Fruit fly (Drosophila melanogaster) whole organism, wandering third instar larva: ENCODE measurements around the gene TotM.
A peak's percentile ranks its signal among the peaks of the same experiment; 100 is the strongest.

ENCODE experiments used
- Abd-B ChIP-seq: fragments of >200 bp; optimal IDR thresholded peaks from 2 replicates; lab custom pipeline; 2017; ENCODE audit warnings: missing biosample characterization, missing genetic modification characterization
- CG32264 ChIP-seq: fragments of 200-800 bp; sonication (Bioruptor generic); optimal IDR thresholded peaks from 2 replicates; lab custom pipeline; 2016; ENCODE audit warnings: missing biosample characterization, missing genetic modification characterization
- CG9705 ChIP-seq: fragments of 200-800 bp; sonication (Bioruptor generic); optimal IDR thresholded peaks from 2 replicates; lab custom pipeline; 2018; ENCODE audit warnings: missing biosample characterization, mild to moderate bottlenecking, missing genetic modification characterization
- CrebA ChIP-seq: fragments of 200-800 bp; sonication (Bioruptor generic); optimal IDR thresholded peaks from 2 replicates; lab custom pipeline; 2016; ENCODE audit warnings: missing biosample characterization, mild to moderate bottlenecking, missing genetic modification characterization, borderline replicate concordance
- Dfd ChIP-seq: fragments of >200 bp; optimal IDR thresholded peaks from 2 replicates; lab custom pipeline; 2017; ENCODE audit warnings: missing biosample characterization, missing genetic modification characterization
- Dif ChIP-seq: fragments of 200-275, 200-300 bp; sonication (Bioruptor generic); optimal IDR thresholded peaks from 2 replicates; lab custom pipeline; 2018; ENCODE audit warnings: missing biosample characterization, missing genetic modification characterization; ENCODE audit not compliant: partially characterized antibody
- GATAd ChIP-seq: sonication (Bioruptor generic); optimal IDR thresholded peaks from 2 replicates; lab custom pipeline; 2016; ENCODE audit warnings: missing biosample characterization, missing genetic modification characterization
- HLH106 ChIP-seq: fragments of 200-800 bp; optimal IDR thresholded peaks from 3 replicates; lab custom pipeline; 2019; ENCODE audit warnings: missing biosample characterization, mild to moderate bottlenecking, missing genetic modification characterization, moderate library complexity
- Hnf4 ChIP-seq: fragments of 200-800 bp; sonication (Bioruptor generic); optimal IDR thresholded peaks from 2 replicates; lab custom pipeline; 2016; ENCODE audit warnings: missing biosample characterization, mild to moderate bottlenecking, missing genetic modification characterization
- Hr78 ChIP-seq: fragments of >200 bp; optimal IDR thresholded peaks from 2 replicates; lab custom pipeline; 2017; ENCODE audit warnings: missing biosample characterization, missing genetic modification characterization
- Hr83 ChIP-seq: fragments of 200-300 bp; sonication (Bioruptor generic); optimal IDR thresholded peaks from 2 replicates; lab custom pipeline; 2016; ENCODE audit warnings: missing biosample characterization, mild to moderate bottlenecking, missing genetic modification characterization, moderate library complexity; ENCODE audit not compliant: poor library complexity, severe bottlenecking
- Jra ChIP-seq: sonication (Bioruptor generic); optimal IDR thresholded peaks from 2 replicates; lab custom pipeline; 2016; ENCODE audit warnings: missing biosample characterization, missing genetic modification characterization
- Myc ChIP-seq: fragments of >200 bp; optimal IDR thresholded peaks from 2 replicates; lab custom pipeline; 2017
- N ChIP-seq: fragments of >200 bp; optimal IDR thresholded peaks from 2 replicates; lab custom pipeline; 2018; ENCODE audit warnings: missing biosample characterization, missing external identifiers, missing genetic modification characterization
- OdsH ChIP-seq: fragments of 200-800 bp; sonication (Bioruptor generic); optimal IDR thresholded peaks from 2 replicates; lab custom pipeline; 2016; ENCODE audit warnings: missing biosample characterization, mild to moderate bottlenecking, missing genetic modification characterization
- Rel ChIP-seq, 2 experiments: fragments of 200-800 bp; sonication (Bioruptor generic) in 1 of 2; optimal IDR thresholded peaks; 2 replicates in 1 of 2; 3 replicates in 1 of 2; lab custom pipeline; 2016 to 2019; ENCODE audit warnings: mild to moderate bottlenecking in 2 of 2, missing biosample characterization in 2 of 2, missing genetic modification characterization in 2 of 2, moderate library complexity in 1 of 2
- Vsx2 ChIP-seq: fragments of 200-300, 225-300 bp; sonication (Bioruptor generic); optimal IDR thresholded peaks from 2 replicates; lab custom pipeline; 2018; ENCODE audit warnings: missing biosample characterization, missing genetic modification characterization; ENCODE audit not compliant: partially characterized antibody
- br ChIP-seq: fragments of 200-800 bp; sonication (Bioruptor generic); optimal IDR thresholded peaks from 2 replicates; lab custom pipeline; 2016; ENCODE audit warnings: missing biosample characterization, missing genetic modification characterization
- brk ChIP-seq: fragments of 200-800 bp; sonication (Bioruptor generic); optimal IDR thresholded peaks from 2 replicates; lab custom pipeline; 2016; ENCODE audit warnings: missing biosample characterization, mild to moderate bottlenecking, missing genetic modification characterization
- dl ChIP-seq, 2 experiments: fragments of 175-275, 200-275 bp in 1 of 2; fragments of 200-275 bp in 1 of 2; sonication (Bioruptor generic); optimal IDR thresholded peaks; lab custom pipeline; 2018; ENCODE audit warnings: mild to moderate bottlenecking in 2 of 2, missing biosample characterization in 2 of 2, missing genetic modification characterization in 2 of 2, moderate library complexity in 2 of 2; ENCODE audit not compliant: partially characterized antibody in 2 of 2, insufficient read depth in 1 of 2
- dmrt93B ChIP-seq: fragments of 200-800 bp; sonication (Bioruptor generic); optimal IDR thresholded peaks from 2 replicates; lab custom pipeline; 2018; ENCODE audit warnings: missing biosample characterization, mild to moderate bottlenecking, missing genetic modification characterization
- dsf ChIP-seq: sonication (Bioruptor generic); optimal IDR thresholded peaks from 2 replicates; lab custom pipeline; 2016; ENCODE audit warnings: missing biosample characterization, missing genetic modification characterization, borderline replicate concordance
- foxo ChIP-seq, 2 experiments: fragments of 200-800 bp; sonication (Bioruptor generic); optimal IDR thresholded peaks; 2 replicates in 1 of 2; 3 replicates in 1 of 2; lab custom pipeline; 2016 to 2017; ENCODE audit warnings: missing biosample characterization in 2 of 2, missing genetic modification characterization in 2 of 2
- fru ChIP-seq: fragments of 200-800 bp; sonication (Bioruptor generic); optimal IDR thresholded peaks from 3 replicates; lab custom pipeline; 2016; ENCODE audit warnings: missing biosample characterization, mild to moderate bottlenecking, missing genetic modification characterization
- h ChIP-seq: fragments of 200-800 bp; sonication (Bioruptor generic); optimal IDR thresholded peaks from 3 replicates; lab custom pipeline; 2016; ENCODE audit warnings: missing biosample characterization, mild to moderate bottlenecking, missing genetic modification characterization
- jim ChIP-seq: fragments of 175-275, 200-325 bp; sonication (Bioruptor generic); optimal IDR thresholded peaks from 2 replicates; lab custom pipeline; 2016; ENCODE audit warnings: missing biosample characterization, mild to moderate bottlenecking, missing genetic modification characterization
- lola ChIP-seq: fragments of >200 bp; optimal IDR thresholded peaks from 2 replicates; lab custom pipeline; 2017; ENCODE audit warnings: missing biosample characterization, missing genetic modification characterization
- pan ChIP-seq: fragments of >200 bp; optimal IDR thresholded peaks from 2 replicates; lab custom pipeline; 2017
- psq ChIP-seq: fragments of 200-800 bp; sonication (Bioruptor generic); optimal IDR thresholded peaks from 3 replicates; lab custom pipeline; 2017; ENCODE audit warnings: missing biosample characterization, mild to moderate bottlenecking, missing genetic modification characterization, moderate library complexity
- rgr ChIP-seq: fragments of 200-800 bp; sonication (Bioruptor generic); optimal IDR thresholded peaks from 3 replicates; lab custom pipeline; 2016; ENCODE audit warnings: missing biosample characterization, mild to moderate bottlenecking, missing genetic modification characterization
- sage ChIP-seq: fragments of 200-800 bp; sonication (Bioruptor generic); optimal IDR thresholded peaks from 2 replicates; lab custom pipeline; 2016; ENCODE audit warnings: missing biosample characterization, mild to moderate bottlenecking, missing genetic modification characterization
- sv ChIP-seq: fragments of 200-800 bp; sonication (Bioruptor generic); optimal IDR thresholded peaks from 3 replicates; lab custom pipeline; 2016; ENCODE audit warnings: missing biosample characterization, missing genetic modification characterization
- tai ChIP-seq: sonication (Bioruptor generic); optimal IDR thresholded peaks from 2 replicates; lab custom pipeline; 2016; ENCODE audit warnings: missing biosample characterization, missing genetic modification characterization
- usp ChIP-seq: fragments of >200 bp; optimal IDR thresholded peaks from 2 replicates; lab custom pipeline; 2017; ENCODE audit warnings: missing biosample characterization, missing genetic modification characterization
- woc ChIP-seq: sonication (Bioruptor generic); optimal IDR thresholded peaks from 2 replicates; lab custom pipeline; 2016; ENCODE audit warnings: missing biosample characterization, mild to moderate bottlenecking, missing genetic modification characterization

Gene TotM

dm6 chr2L:5306373-5306997 is 23.2 kb upstream of the TotM start:
- TF ChIP-seq CG32264 (no peak), Hnf4 (GFP tag; lab: Kevin White, UChicago) (peak; percentile 54), GATAd (no peak), Rel (GFP tag; optimal IDR thresholded peaks at IDR 0.05; lab: Kevin White, UChicago) (no peak), Rel (tag; optimal IDR thresholded peaks at IDR 0.05; lab: Kevin White, UChicago) (peak; percentile 63), sage (GFP tag; lab: Kevin White, UChicago) (no peak), psq (GFP tag; lab: Kevin White, UChicago) (peak; percentile 63), Dif (GFP tag; lab: Kevin White, UChicago) (peak; percentile 83), dsf (GFP tag; lab: Kevin White, UChicago) (no peak), Jra (peak; percentile 83), Dfd (GFP tag; lab: Kevin White, UChicago) (no peak), pan (no peak), rgr (GFP tag; lab: Kevin White, UChicago) (peak; percentile 61), woc (GFP tag; lab: Kevin White, UChicago) (peak; percentile 21), usp (GFP tag; lab: Kevin White, UChicago) (no peak), OdsH (GFP tag; lab: Kevin White, UChicago) (peak; percentile 56), Hr78 (no peak), dl (GFP tag; optimal IDR thresholded peaks at IDR 0.05; lab: Kevin White, UChicago; ENCODE audit: insufficient read depth in 1 of 2, partially characterized antibody in 2 of 2) (peak; percentile 74 to 90), dmrt93B (GFP tag; lab: Kevin White, UChicago) (no peak), HLH106 (tag; lab: Kevin White, UChicago) (no peak), CG9705 (no peak), fru (GFP tag; lab: Kevin White, UChicago) (peak; percentile 60), CrebA (GFP tag; lab: Kevin White, UChicago) (no peak), tai (GFP tag; lab: Kevin White, UChicago) (no peak), Vsx2 (GFP tag; lab: Kevin White, UChicago) (peak; percentile 22), Myc (no peak), foxo (GFP tag; optimal IDR thresholded peaks at IDR 0.05; lab: Kevin White, UChicago) (peak in 1 of 2 experiments; percentile 50), brk (GFP tag; lab: Kevin White, UChicago) (no peak), N (GFP tag; lab: Kevin White, UChicago) (no peak), sv (GFP tag; lab: Kevin White, UChicago) (no peak), Hr83 (peak; percentile 95), jim (GFP tag; lab: Kevin White, UChicago) (no peak), h (GFP tag; lab: Kevin White, UChicago) (peak; percentile 56), Abd-B (no peak)

dm6 chr2L:5309369-5309768 is 20.3 kb upstream of the TotM start:
- TF ChIP-seq Rel (GFP tag; optimal IDR thresholded peaks at IDR 0.05; lab: Kevin White, UChicago): no peak
- TF ChIP-seq Rel (tag; optimal IDR thresholded peaks at IDR 0.05; lab: Kevin White, UChicago): no peak
- TF ChIP-seq dmrt93B (GFP tag; lab: Kevin White, UChicago): no peak
- TF ChIP-seq lola (GFP tag; lab: Kevin White, UChicago): no peak
- TF ChIP-seq psq (GFP tag; lab: Kevin White, UChicago): no peak
- TF ChIP-seq Myc: no peak
- TF ChIP-seq h (GFP tag; lab: Kevin White, UChicago): no peak
- TF ChIP-seq brk (GFP tag; lab: Kevin White, UChicago): no peak
- TF ChIP-seq usp (GFP tag; lab: Kevin White, UChicago): no peak
- TF ChIP-seq br (GFP tag; lab: Kevin White, UChicago): no peak
- TF ChIP-seq Hr83: no peak
- TF ChIP-seq Dif (GFP tag; lab: Kevin White, UChicago): no peak
- TF ChIP-seq CG9705: no peak

dm6 chr2L:5314630-5315159 is 15.0 kb upstream of the TotM start, which contains the start of gene CG14024:
TSS of gene CG14024 (minus strand) at chr2L:5314895.
- TF ChIP-seq sage (GFP tag; lab: Kevin White, UChicago) (no peak), Dif (GFP tag; lab: Kevin White, UChicago) (peak; percentile 28), HLH106 (tag; lab: Kevin White, UChicago) (no peak), jim (GFP tag; lab: Kevin White, UChicago) (no peak)
